Worm (Caenorhabditis elegans): ENCODE measurements around the gene sly-1.

sly-1 gene

ce11 chrIII:10461164-10461546 is 45.7 kb upstream of the sly-1 start, which contains the start of gene atx-2 (continued):
- peak; percentile 96 for TF ChIP-seq ZK185.1 (tag; optimal IDR thresholded peaks at IDR 0.05; ENCODE audit: poor library complexity, severe bottlenecking)
- TF ChIP-seq snpc-1.1 (tag; optimal IDR thresholded peaks at IDR 0.05; ENCODE audit: insufficient read depth), result peak; percentile 71
- TF ChIP-seq B0261.1 (tag; optimal IDR thresholded peaks at IDR 0.05), result no peak
- peak; percentile 87 for TF ChIP-seq D2030.7 (GFP tag; IDR thresholded peaks at IDR 0.05)
- TF ChIP-seq hlh-26 (GFP tag; conservative IDR thresholded peaks at IDR 0.05), result no peak
- peak; percentile 54; the same call in 1 of the 2 replicates for TF ChIP-seq ceh-40 (GFP tag; IDR thresholded peaks at IDR 0.05)
- TF ChIP-seq nhr-90 (tag; optimal IDR thresholded peaks at IDR 0.05), result peak; percentile 85
- TF ChIP-seq madf-6 (GFP tag; IDR thresholded peaks at IDR 0.05), result peak; percentile 89
- TF ChIP-seq sptf-2 (GFP tag; optimal IDR thresholded peaks at IDR 0.05), result peak; percentile 88
- TF ChIP-seq aptf-3 (GFP tag; IDR thresholded peaks at IDR 0.05), result peak; percentile 78; the same call in 1 of the 2 replicates
- TF ChIP-seq snpc-1.3 (tag; optimal IDR thresholded peaks at IDR 0.05; ENCODE audit: insufficient read depth), result peak; percentile 58
- TF ChIP-seq let-607 (tag; optimal IDR thresholded peaks at IDR 0.05), result peak; percentile 61 to 84
- TF ChIP-seq nfya-1 (tag; optimal IDR thresholded peaks at IDR 0.05; ENCODE audit: borderline replicate concordance, insufficient read depth), result no peak
- peak; percentile 66 for TF ChIP-seq somi-1 (GFP tag; optimal IDR thresholded peaks at IDR 0.05)
- peak; percentile 84 for TF ChIP-seq ekl-4 (GFP tag; IDR thresholded peaks at IDR 0.05)
- TF ChIP-seq Y56A3A.18 (GFP tag; IDR thresholded peaks at IDR 0.05), result no peak
- TF ChIP-seq ztf-26 (tag; optimal IDR thresholded peaks at IDR 0.05), result peak; percentile 61
- TF ChIP-seq F10E7.11 (tag; optimal IDR thresholded peaks at IDR 0.05), result peak; percentile 66
- TF ChIP-seq F57C9.4 (tag; optimal IDR thresholded peaks at IDR 0.05), result no peak
- TF ChIP-seq cebp-1 (GFP tag; IDR thresholded peaks at IDR 0.05), result peak; percentile 82
- peak; percentile 95 for TF ChIP-seq cebp-1 (tag; optimal IDR thresholded peaks at IDR 0.05)
- TF ChIP-seq ztf-6 (GFP tag; IDR thresholded peaks at IDR 0.05), result 0 out of 2 replicates have a peak, but pooled peaks have one; percentile 76
- peak; percentile 99 for TF ChIP-seq attf-5 (GFP tag; optimal IDR thresholded peaks at IDR 0.05)
- peak; percentile 76 to 94 for TF ChIP-seq rec-8 (tag; optimal IDR thresholded peaks at IDR 0.05)
- no peak for TF ChIP-seq lsy-27 (tag; optimal IDR thresholded peaks at IDR 0.05; ENCODE audit: borderline replicate concordance, insufficient read depth)
- peak; percentile 90 for TF ChIP-seq Y95B8A.8 (GFP tag; IDR thresholded peaks at IDR 0.05)
- peak; percentile 97 for TF ChIP-seq dox-1 (GFP tag; IDR thresholded peaks at IDR 0.05)
- TF ChIP-seq ztf-22 (GFP tag; optimal IDR thresholded peaks at IDR 0.05), result peak; percentile 42
- peak; percentile 81 for TF ChIP-seq repo-1 (tag; optimal IDR thresholded peaks at IDR 0.05)
- TF ChIP-seq attf-6 (GFP tag; IDR thresholded peaks at IDR 0.05), result peak; percentile 79
- no peak for TF ChIP-seq nhr-120 (GFP tag; IDR thresholded peaks at IDR 0.05)
- no peak for TF ChIP-seq ama-1 (optimal IDR thresholded peaks at IDR 0.05)
- TF ChIP-seq ama-1 (GFP tag; optimal IDR thresholded peaks at IDR 0.05), result peak in 1 of 2 experiments; percentile 27
- TF ChIP-seq nfyb-1 (GFP tag; IDR thresholded peaks at IDR 0.05), result peak; percentile 93
- peak; percentile 42 for TF ChIP-seq mxl-1 (tag; optimal IDR thresholded peaks at IDR 0.05)
- peak; percentile 50; the same call in 1 of the 2 replicates for TF ChIP-seq B0019.2 (GFP tag; conservative IDR thresholded peaks at IDR 0.05)
- TF ChIP-seq Y53G8AR.9 (GFP tag; conservative IDR thresholded peaks at IDR 0.05), result peak; percentile 87
- TF ChIP-seq Y67H2A.10 (GFP tag; conservative IDR thresholded peaks at IDR 0.05), result peak; percentile 86
- TF ChIP-seq ztf-18 (tag; optimal IDR thresholded peaks at IDR 0.05), result peak; percentile 72
- TF ChIP-seq athp-1 (tag; optimal IDR thresholded peaks at IDR 0.05), result peak; percentile 96
- TF ChIP-seq ceh-100 (GFP tag; IDR thresholded peaks at IDR 0.05), result peak; percentile 99
- TF ChIP-seq sdz-38 (tag; optimal IDR thresholded peaks at IDR 0.05), result no peak
- peak; percentile 61 for TF ChIP-seq madf-8 (GFP tag; conservative IDR thresholded peaks at IDR 0.05)
- peak; percentile 91 for TF ChIP-seq K11D2.4 (GFP tag; IDR thresholded peaks at IDR 0.05)
- peak; percentile 35 for TF ChIP-seq dpl-1 (GFP tag; optimal IDR thresholded peaks at IDR 0.05)
- TF ChIP-seq pha-4 (tag; optimal IDR thresholded peaks at IDR 0.05), result no peak
- TF ChIP-seq snpc-4 (GFP tag; optimal IDR thresholded peaks at IDR 0.05), result peak; percentile 69
- TF ChIP-seq snpc-4 (tag; optimal IDR thresholded peaks at IDR 0.05), result peak; percentile 6 to 84 (median 62)
